In genomic region chr3L:3435531-3436309, dm6 we compare ENCODE assay signal across 4 fruit fly cellular contexts.
A peak's percentile ranks its signal among the peaks of the same experiment; 100 is the strongest.
TF ChIP-seq lines count a peak whose summit lies in the region.

No protein-coding gene starts in this region.

- TF ChIP-seq CTCF in whole organism, embryonic (GFP tag; optimal IDR thresholded peaks at IDR 0.05; lab: Kevin White, UChicago): no peak

TF ChIP-seq in whole organism, adult, 20 proteins besides CTCF, POLR2A, EP300 and RAD21:
- TF ChIP-seq CG5204 (GFP tag; optimal IDR thresholded peaks at IDR 0.05; lab: Kevin White, UChicago) (no peak), kay (GFP tag; lab: Kevin White, UChicago; ENCODE audit: borderline replicate concordance) (peak; percentile 4), cic (GFP tag; optimal IDR thresholded peaks at IDR 0.05; lab: Kevin White, UChicago) (peak; percentile 32), Crg-1 (GFP tag; optimal IDR thresholded peaks at IDR 0.05; lab: Kevin White, UChicago) (no peak)

TF ChIP-seq in whole organism, embryonic, 481 proteins besides CTCF, POLR2A, EP300 and RAD21 (continues in another document):
- TF ChIP-seq eyg (GFP tag; optimal IDR thresholded peaks at IDR 0.05; lab: Kevin White, UChicago) (no peak), chif (GFP tag; optimal IDR thresholded peaks at IDR 0.05; lab: Kevin White, UChicago) (no peak), crol (GFP tag; IDR thresholded peaks at IDR 0.05; lab: Robert Waterston, UW) (no peak), fd96Cb (tag; optimal IDR thresholded peaks at IDR 0.05; lab: Kevin White, UChicago) (no peak), row (GFP tag; IDR thresholded peaks at IDR 0.05; lab: Robert Waterston, UW) (no peak), sqz (GFP tag; optimal IDR thresholded peaks at IDR 0.05; lab: Kevin White, UChicago) (no peak), vfl (GFP tag; optimal IDR thresholded peaks at IDR 0.05; lab: Kevin White, UChicago) (no peak), HLH4C (GFP tag; IDR thresholded peaks at IDR 0.05; lab: Robert Waterston, UW; ENCODE audit: partially characterized antibody) (no peak), esg (GFP tag; conservative IDR thresholded peaks at IDR 0.05; lab: Robert Waterston, UW) (no peak), sna (GFP tag; IDR thresholded peaks at IDR 0.05; lab: Robert Waterston, UW; ENCODE audit: partially characterized antibody) (no peak), Xbp1 (GFP tag; optimal IDR thresholded peaks at IDR 0.05; lab: Kevin White, UChicago) (no peak), CG17385 (GFP tag; optimal IDR thresholded peaks at IDR 0.05; lab: Kevin White, UChicago) (no peak), trem (tag; optimal IDR thresholded peaks at IDR 0.05; lab: Kevin White, UChicago) (no peak), bbx (GFP tag; IDR thresholded peaks at IDR 0.05; lab: Robert Waterston, UW; ENCODE audit: partially characterized antibody) (no peak), CG3163 (GFP tag; optimal IDR thresholded peaks at IDR 0.05; lab: Kevin White, UChicago) (no peak), CG12391 (tag; optimal IDR thresholded peaks at IDR 0.05; lab: Kevin White, UChicago) (no peak), kay (GFP tag; optimal IDR thresholded peaks at IDR 0.05; lab: Kevin White, UChicago) (no peak), Sry-δ (GFP tag; optimal IDR thresholded peaks at IDR 0.05; lab: Kevin White, UChicago) (no peak), CG31388 (GFP tag; optimal IDR thresholded peaks at IDR 0.05; lab: Kevin White, UChicago) (no peak), dimm (GFP tag; IDR thresholded peaks at IDR 0.05; lab: Robert Waterston, UW) (no peak), dysf (GFP tag; IDR thresholded peaks at IDR 0.05; lab: Robert Waterston, UW) (no peak), Stat92E (GFP tag; optimal IDR thresholded peaks at IDR 0.05; lab: Kevin White, UChicago) (no peak), CG34224 (GFP tag; IDR thresholded peaks at IDR 0.05; lab: Robert Waterston, UW; ENCODE audit: partially characterized antibody) (no peak), MBD-R2 (GFP tag; IDR thresholded peaks at IDR 0.05; lab: Robert Waterston, UW) (no peak), CG17829 (tag; optimal IDR thresholded peaks at IDR 0.05; lab: Kevin White, UChicago) (no peak), CG3407 (GFP tag; optimal IDR thresholded peaks at IDR 0.05; lab: Kevin White, UChicago) (no peak), lbe (GFP tag; optimal IDR thresholded peaks at IDR 0.05; lab: Kevin White, UChicago) (no peak), CG8281 (tag; optimal IDR thresholded peaks at IDR 0.05; lab: Kevin White, UChicago) (no peak), mirr (GFP tag; optimal IDR thresholded peaks at IDR 0.05; lab: Kevin White, UChicago) (peak; percentile 84), corto (GFP tag; optimal IDR thresholded peaks at IDR 0.05; lab: Kevin White, UChicago) (peak; percentile 19)

TF ChIP-seq in whole organism, prepupa, 60 proteins besides CTCF, POLR2A, EP300 and RAD21:
- no peak for TF ChIP-seq CG16779 (tag; optimal IDR thresholded peaks at IDR 0.05; lab: Kevin White, UChicago)
- peak; percentile 46 for TF ChIP-seq Eip93F (GFP tag; optimal IDR thresholded peaks at IDR 0.05; lab: Kevin White, UChicago)
- peak; percentile 7 for TF ChIP-seq vri (GFP tag; optimal IDR thresholded peaks at IDR 0.05; lab: Kevin White, UChicago)

TF ChIP-seq in whole organism, wandering third instar larva, 38 proteins besides CTCF, POLR2A, EP300 and RAD21:
- TF ChIP-seq foxo (GFP tag; optimal IDR thresholded peaks at IDR 0.05; lab: Kevin White, UChicago): no peak
- TF ChIP-seq GATAd (GFP tag; optimal IDR thresholded peaks at IDR 0.05; lab: Kevin White, UChicago): no peak
- TF ChIP-seq h (GFP tag; optimal IDR thresholded peaks at IDR 0.05; lab: Kevin White, UChicago): peak; percentile 36
- TF ChIP-seq dl (GFP tag; optimal IDR thresholded peaks at IDR 0.05; lab: Kevin White, UChicago; ENCODE audit: insufficient read depth in 1 of 2, partially characterized antibody in 2 of 2): peak in 1 of 2 experiments; percentile 14
- no peak for TF ChIP-seq CG9705 (GFP tag; optimal IDR thresholded peaks at IDR 0.05; lab: Kevin White, UChicago)
- TF ChIP-seq dsf (GFP tag; optimal IDR thresholded peaks at IDR 0.05; lab: Kevin White, UChicago; ENCODE audit: borderline replicate concordance): no peak
- TF ChIP-seq brk (GFP tag; optimal IDR thresholded peaks at IDR 0.05; lab: Kevin White, UChicago): no peak
- TF ChIP-seq jim (GFP tag; optimal IDR thresholded peaks at IDR 0.05; lab: Kevin White, UChicago): no peak
- TF ChIP-seq Rel (GFP tag; optimal IDR thresholded peaks at IDR 0.05; lab: Kevin White, UChicago): no peak
- TF ChIP-seq Rel (tag; optimal IDR thresholded peaks at IDR 0.05; lab: Kevin White, UChicago): peak; percentile 96
- peak; percentile 85 for TF ChIP-seq CrebA (GFP tag; optimal IDR thresholded peaks at IDR 0.05; lab: Kevin White, UChicago; ENCODE audit: borderline replicate concordance)
- TF ChIP-seq fru (GFP tag; optimal IDR thresholded peaks at IDR 0.05; lab: Kevin White, UChicago): no peak
